Fruit fly (Drosophila melanogaster) Kc167 (cell line): ENCODE results near the gene CG12268.

ENCODE experiments used
- Myc ChIP-seq: fragments of >200 bp; optimal IDR thresholded peaks from 2 replicates; lab custom pipeline; 2017; ENCODE audit warnings: missing external identifiers
- Sin3A ChIP-seq: fragments of >200 bp; optimal IDR thresholded peaks from 2 replicates; lab custom pipeline; 2018; ENCODE audit warnings: missing external identifiers
- h ChIP-seq: fragments of >200 bp; optimal IDR thresholded peaks from 3 replicates; lab custom pipeline; 2018; ENCODE audit warnings: missing external identifiers
- insv ChIP-seq: fragments of >200 bp; optimal IDR thresholded peaks from 3 replicates; lab custom pipeline; 2018; ENCODE audit warnings: missing external identifiers
- psq ChIP-seq: fragments of >200 bp; optimal IDR thresholded peaks from 2 replicates; lab custom pipeline; 2017; ENCODE audit warnings: missing external identifiers
- ttk ChIP-seq: sonication (Bioruptor generic); optimal IDR thresholded peaks from 2 replicates; lab custom pipeline; 2017; ENCODE audit warnings: missing external identifiers

CG12268 gene

dm6 chr3R:23911073-23911690 is 37.0 kb downstream of the CG12268 start:
- TF ChIP-seq ttk (lab: Kevin White, UChicago) (no peak), insv (lab: Kevin White, UChicago) (no peak), Sin3A (lab: Kevin White, UChicago) (no peak), Myc (lab: Kevin White, UChicago) (no peak), psq (lab: Kevin White, UChicago) (no peak), h (no peak)

dm6 chr3R:23910260-23910887 is 37.9 kb downstream of the CG12268 start:
- TF ChIP-seq insv (lab: Kevin White, UChicago) (no peak), ttk (lab: Kevin White, UChicago) (no peak), psq (lab: Kevin White, UChicago) (no peak), Sin3A (lab: Kevin White, UChicago) (no peak), h (no peak), Myc (lab: Kevin White, UChicago) (no peak)

- no peak for TF ChIP-seq ttk (lab: Kevin White, UChicago)
- no peak for TF ChIP-seq Myc (lab: Kevin White, UChicago)
- no peak for TF ChIP-seq Sin3A (lab: Kevin White, UChicago)
- no peak for TF ChIP-seq insv (lab: Kevin White, UChicago)
- no peak for TF ChIP-seq h
- no peak for TF ChIP-seq psq (lab: Kevin White, UChicago)
Measured at dm6 chr3R:23909347-23909862, 38.8 kb downstream of the CG12268 start.

- TF ChIP-seq ttk (lab: Kevin White, UChicago) = no peak
- TF ChIP-seq Sin3A (lab: Kevin White, UChicago) = no peak
- no peak for TF ChIP-seq insv (lab: Kevin White, UChicago)
- TF ChIP-seq h = no peak
- TF ChIP-seq psq (lab: Kevin White, UChicago) = no peak
- no peak for TF ChIP-seq Myc (lab: Kevin White, UChicago)
Measured at dm6 chr3R:23903425-23903824, 44.8 kb downstream of the CG12268 start.

DNA sequence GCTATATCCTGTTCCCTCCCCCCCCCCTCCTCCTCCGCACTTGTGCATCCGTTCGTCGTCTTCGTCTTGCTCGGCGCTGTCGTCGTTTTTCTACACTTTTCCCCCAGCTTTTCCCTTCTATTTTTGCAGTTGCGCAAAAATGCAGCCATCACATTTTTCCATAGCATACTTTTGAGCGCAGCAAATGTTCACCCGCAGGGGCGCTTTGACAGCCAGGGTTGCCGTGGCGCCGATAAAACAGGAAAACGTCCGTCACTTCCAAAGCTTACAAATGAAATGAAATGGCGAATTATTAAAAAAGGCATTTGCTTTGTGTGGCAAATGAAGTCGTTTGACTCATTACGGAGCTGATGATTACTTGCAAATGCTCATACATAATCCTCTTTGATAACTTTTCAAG is 45.7 kb downstream of the CG12268 start:
- no peak for TF ChIP-seq Sin3A (lab: Kevin White, UChicago)
- no peak for TF ChIP-seq Myc (lab: Kevin White, UChicago)
- no peak for TF ChIP-seq h
- TF ChIP-seq ttk (lab: Kevin White, UChicago) = no peak
- TF ChIP-seq insv (lab: Kevin White, UChicago) = no peak
- TF ChIP-seq psq (lab: Kevin White, UChicago) = no peak

dm6 chr3R:23902034-23902433 is 46.2 kb downstream of the CG12268 start:
- TF ChIP-seq Sin3A (lab: Kevin White, UChicago) (no peak), ttk (lab: Kevin White, UChicago) (no peak), psq (lab: Kevin White, UChicago) (no peak), h (no peak), insv (lab: Kevin White, UChicago) (no peak), Myc (lab: Kevin White, UChicago) (no peak)

DNA sequence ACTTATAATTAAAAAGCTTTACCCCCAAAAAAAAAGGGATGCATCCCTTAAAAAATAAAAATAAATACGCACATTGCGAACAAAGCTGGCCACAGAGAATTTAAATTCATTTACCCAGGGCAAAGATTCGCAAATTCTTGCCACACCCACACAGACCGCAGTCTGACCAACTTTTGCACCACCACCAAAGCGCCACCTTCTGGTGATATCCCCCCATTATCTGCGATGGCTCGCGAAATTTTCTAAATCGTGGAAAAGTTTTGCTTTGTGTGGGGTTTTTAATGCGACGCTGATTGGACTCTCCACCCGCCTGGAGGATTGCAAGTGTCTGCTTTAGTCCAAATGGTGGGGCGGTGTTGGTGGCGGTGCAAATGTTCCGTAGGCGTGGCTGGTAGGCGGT is 48.1 kb downstream of the CG12268 start:
- TF ChIP-seq Sin3A (lab: Kevin White, UChicago) = no peak
- no peak for TF ChIP-seq ttk (lab: Kevin White, UChicago)
- no peak for TF ChIP-seq psq (lab: Kevin White, UChicago)
- TF ChIP-seq h = no peak
- no peak for TF ChIP-seq Myc (lab: Kevin White, UChicago)
- TF ChIP-seq insv (lab: Kevin White, UChicago) = no peak
